Worm (Caenorhabditis elegans) whole organism, L1 larva: ENCODE measurements around the gene M28.9.

Experiments
- C04F5.9 ChIP-seq: sonication (generic microtip); optimal IDR thresholded peaks from 2 replicates; lab custom pipeline; 2016; ENCODE audit warnings: missing genetic modification characterization, missing compliant biosample characterization
- C34B4.2 ChIP-seq: sonication (generic microtip); optimal IDR thresholded peaks from 2 replicates; lab custom pipeline; 2017; ENCODE audit warnings: mild to moderate bottlenecking, missing genetic modification characterization, missing compliant biosample characterization
- alr-1 ChIP-seq: fragments of 200-800 bp; sonication (Bioruptor generic); optimal IDR thresholded peaks from 2 replicates; lab custom pipeline; 2018; ENCODE audit warnings: borderline replicate concordance, mild to moderate bottlenecking, missing genetic modification characterization, missing compliant biosample characterization
- aly-2 ChIP-seq: fragments of 150-350 bp; optimal IDR thresholded peaks from 2 replicates; lab custom pipeline; 2014; ENCODE audit warnings: missing biosample characterization, missing genetic modification characterization
- blmp-1 ChIP-seq: fragments of 150-350 bp; optimal IDR thresholded peaks from 2 replicates; lab custom pipeline; 2014; ENCODE audit warnings: missing biosample characterization, missing genetic modification characterization
- ceh-63 ChIP-seq: fragments of 200-800 bp; sonication (Bioruptor generic); optimal IDR thresholded peaks from 2 replicates; lab custom pipeline; 2018; ENCODE audit warnings: mild to moderate bottlenecking, missing genetic modification characterization, missing compliant biosample characterization
- ceh-82 ChIP-seq, 3 experiments: fragments of 150-350 bp in 1 of 3; sonication (generic microtip) in 2 of 3; optimal IDR thresholded peaks; 2 replicates each; lab custom pipeline; 2014 to 2017; ENCODE audit warnings: missing biosample characterization in 3 of 3, missing genetic modification characterization in 3 of 3
- ceh-90 ChIP-seq: sonication (generic microtip); optimal IDR thresholded peaks from 2 replicates; lab custom pipeline; 2016; ENCODE audit warnings: missing genetic modification characterization, missing compliant biosample characterization
- dsc-1 ChIP-seq: sonication (generic microtip); optimal IDR thresholded peaks from 2 replicates; lab custom pipeline; 2016; ENCODE audit warnings: mild to moderate bottlenecking, missing genetic modification characterization, missing compliant biosample characterization
- efl-1 ChIP-seq, 4 experiments: fragments of 150-350 bp; optimal IDR thresholded peaks in 3 of 4; peaks in 1 of 4; 1 replicate in 1 of 4; 2 replicates in 3 of 4; lab custom pipeline; 2014; ENCODE audit warnings: missing biosample characterization in 2 of 4, missing genetic modification characterization in 2 of 4, missing genetic modification reagents in 2 of 4
- efl-3 ChIP-seq: fragments of 200-800 bp; sonication (Bioruptor generic); optimal IDR thresholded peaks from 2 replicates; lab custom pipeline; 2018; ENCODE audit warnings: mild to moderate bottlenecking, missing genetic modification characterization, missing compliant biosample characterization
- egl-13 ChIP-seq: sonication (generic microtip); optimal IDR thresholded peaks from 2 replicates; lab custom pipeline; 2016; ENCODE audit warnings: missing genotype, missing genetic modification reagents, missing genetic modification characterization, missing compliant biosample characterization
- elt-2 ChIP-seq: sonication (generic microtip); optimal IDR thresholded peaks from 2 replicates; lab custom pipeline; 2016; ENCODE audit warnings: missing genetic modification characterization, mild to moderate bottlenecking, inconsistent platforms, missing compliant biosample characterization, missing genetic modification reagents
- fkh-10 ChIP-seq: sonication (generic microtip); optimal IDR thresholded peaks from 2 replicates; lab custom pipeline; 2017; ENCODE audit warnings: missing biosample characterization, missing genetic modification reagents, missing genetic modification characterization
- fkh-4 ChIP-seq: sonication (generic microtip); optimal IDR thresholded peaks from 2 replicates; lab custom pipeline; 2016; ENCODE audit warnings: missing compliant biosample characterization, missing genetic modification characterization, borderline replicate concordance
- hlh-17 ChIP-seq: fragments of 200-800 bp; sonication (Bioruptor generic); optimal IDR thresholded peaks from 2 replicates; lab custom pipeline; 2018; ENCODE audit warnings: missing genetic modification characterization, mild to moderate bottlenecking, missing compliant biosample characterization, moderate library complexity, borderline replicate concordance
- hpl-2 ChIP-seq: fragments of 150-350 bp; optimal IDR thresholded peaks from 2 replicates; lab custom pipeline; 2014; ENCODE audit warnings: missing biosample characterization, missing genetic modification reagents, missing genetic modification characterization
- irx-1 ChIP-seq: sonication (generic microtip); optimal IDR thresholded peaks from 2 replicates; lab custom pipeline; 2016; ENCODE audit warnings: missing genetic modification characterization, missing compliant biosample characterization
- isw-1 ChIP-seq: fragments of 200-800 bp; sonication (Bioruptor generic); IDR thresholded peaks from 2 replicates; pipeline ENCODE4 v1.3.6; 2022; ENCODE audit warnings: missing genetic modification characterization, missing compliant biosample characterization
- lir-3 ChIP-seq: sonication (generic microtip); optimal IDR thresholded peaks from 2 replicates; lab custom pipeline; 2016; ENCODE audit warnings: mild to moderate bottlenecking, missing genetic modification characterization, moderate library complexity, missing compliant biosample characterization; ENCODE audit not compliant: poor library complexity
- mef-2 ChIP-seq: fragments of 150-350 bp; optimal IDR thresholded peaks from 2 replicates; lab custom pipeline; 2014; ENCODE audit warnings: missing biosample characterization, missing genetic modification characterization
- mep-1 ChIP-seq: fragments of 150-350 bp; optimal IDR thresholded peaks from 2 replicates; lab custom pipeline; 2014; ENCODE audit warnings: missing biosample characterization, missing genetic modification characterization
- nhr-11 ChIP-seq: fragments of 150-350 bp; optimal IDR thresholded peaks from 2 replicates; lab custom pipeline; 2014; ENCODE audit warnings: missing biosample characterization, missing genetic modification characterization
- nhr-12 ChIP-seq: sonication (generic microtip); optimal IDR thresholded peaks from 2 replicates; lab custom pipeline; 2017; ENCODE audit warnings: missing biosample characterization, missing genetic modification characterization
- nhr-19 ChIP-seq: fragments of 200-800 bp; sonication (Bioruptor generic); conservative IDR thresholded peaks from 2 replicates; pipeline ENCODE4 v1.3.6; 2022; ENCODE audit warnings: missing genetic modification characterization, missing compliant biosample characterization
- nhr-20 ChIP-seq: sonication (generic microtip); optimal IDR thresholded peaks from 2 replicates; lab custom pipeline; 2016; ENCODE audit warnings: mild to moderate bottlenecking, missing genetic modification characterization, missing compliant biosample characterization
- nhr-237 ChIP-seq: fragments of 150-350 bp; optimal IDR thresholded peaks from 2 replicates; lab custom pipeline; 2014; ENCODE audit warnings: missing biosample characterization, missing genetic modification characterization
- nhr-47 ChIP-seq: sonication (generic microtip); optimal IDR thresholded peaks from 2 replicates; lab custom pipeline; 2016; ENCODE audit warnings: mild to moderate bottlenecking, missing genetic modification characterization, moderate library complexity, missing compliant biosample characterization
- nhr-76 ChIP-seq: sonication (generic microtip); optimal IDR thresholded peaks from 2 replicates; lab custom pipeline; 2017; ENCODE audit warnings: missing biosample characterization, missing genetic modification characterization
- nhr-85 ChIP-seq: sonication (generic microtip); peaks from one replicate; lab custom pipeline; 2016; ENCODE audit warnings: missing genetic modification characterization, inconsistent platforms, missing compliant biosample characterization
- nhr-90 ChIP-seq: sonication (generic microtip); optimal IDR thresholded peaks from 2 replicates; lab custom pipeline; 2016; ENCODE audit warnings: mild to moderate bottlenecking, missing genetic modification characterization, missing compliant biosample characterization; ENCODE audit not compliant: poor library complexity
- pag-3 ChIP-seq: sonication (generic microtip); optimal IDR thresholded peaks from 2 replicates; lab custom pipeline; 2017; ENCODE audit warnings: missing genetic modification characterization, mild to moderate bottlenecking, missing compliant biosample characterization, antibody characterized with exemption, borderline replicate concordance; ENCODE audit not compliant: insufficient read depth
- pqm-1 ChIP-seq: sonication (generic microtip); optimal IDR thresholded peaks from 3 replicates; lab custom pipeline; 2017; ENCODE audit warnings: missing biosample characterization, missing genetic modification characterization
- rnt-1 ChIP-seq: sonication (generic microtip); optimal IDR thresholded peaks from 2 replicates; lab custom pipeline; 2016; ENCODE audit warnings: mild to moderate bottlenecking, missing genetic modification characterization, moderate library complexity, missing compliant biosample characterization
- skn-1 ChIP-seq: fragments of 150-350 bp; optimal IDR thresholded peaks from 2 replicates; lab custom pipeline; 2014; ENCODE audit warnings: missing biosample characterization, missing genetic modification characterization
- snpc-4 ChIP-seq: fragments of 150-350 bp; optimal IDR thresholded peaks from 2 replicates; lab custom pipeline; 2014; ENCODE audit warnings: missing biosample characterization, missing genetic modification characterization
- snu-23 ChIP-seq: sonication (generic microtip); optimal IDR thresholded peaks from 2 replicates; lab custom pipeline; 2016; ENCODE audit warnings: missing genetic modification characterization, missing compliant biosample characterization
- sox-4 ChIP-seq: sonication (generic microtip); optimal IDR thresholded peaks from 2 replicates; lab custom pipeline; 2016; ENCODE audit warnings: missing genetic modification characterization, missing compliant biosample characterization
- sup-37 ChIP-seq: fragments of 200-800 bp; sonication (Bioruptor generic); optimal IDR thresholded peaks from 2 replicates; lab custom pipeline; 2018; ENCODE audit warnings: mild to moderate bottlenecking, missing genetic modification characterization, missing compliant biosample characterization
- swsn-7 ChIP-seq: sonication (generic microtip); optimal IDR thresholded peaks from 2 replicates; lab custom pipeline; 2016; ENCODE audit warnings: missing genetic modification characterization, missing compliant biosample characterization
- unc-130 ChIP-seq: fragments of 150-350 bp; optimal IDR thresholded peaks from 2 replicates; lab custom pipeline; 2017; ENCODE audit warnings: missing biosample characterization, missing genetic modification characterization, inconsistent platforms
- unc-62 ChIP-seq: fragments of 150-350 bp; optimal IDR thresholded peaks from 2 replicates; lab custom pipeline; 2014; ENCODE audit warnings: missing biosample characterization, missing genetic modification reagents, missing genetic modification characterization
- unc-98 ChIP-seq: fragments of 200-800 bp; sonication (Bioruptor generic); IDR thresholded peaks from 2 replicates; pipeline ENCODE4 v1.3.6; 2022; ENCODE audit warnings: missing genetic modification characterization, missing compliant biosample characterization
- ztf-4 ChIP-seq: fragments of 150-350 bp; optimal IDR thresholded peaks from 2 replicates; lab custom pipeline; 2014; ENCODE audit warnings: missing biosample characterization, missing genetic modification characterization

M28.9 gene

DNA sequence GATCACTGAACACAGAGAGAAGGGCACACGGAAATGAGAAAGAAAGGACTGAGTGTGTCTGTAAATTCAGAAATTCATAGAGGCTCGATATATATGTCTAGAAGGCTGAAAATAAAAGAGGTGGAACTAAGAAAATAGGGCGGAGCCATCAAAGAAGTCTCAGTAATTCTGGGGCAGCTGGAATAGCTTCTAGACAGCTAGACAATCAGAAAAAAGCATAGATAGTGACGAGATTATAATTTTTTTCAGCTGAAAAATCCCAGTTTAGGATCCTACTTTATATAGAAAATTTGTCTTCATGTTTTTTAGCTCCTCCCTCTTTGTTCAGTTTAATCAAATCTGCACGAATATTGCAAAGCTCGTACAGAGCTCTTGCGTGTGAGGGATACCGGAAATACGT lies 25.8 kb downstream of the M28.9 start, which contains the start of gene D2089.3:
Gene D2089.3, minus strand, starts transcription at position 101 of the 400 bp plus-strand sequence.
- no peak for TF ChIP-seq unc-130 (tag; lab: Kevin White, UChicago)
- TF ChIP-seq skn-1 = no peak
- no peak for TF ChIP-seq ztf-4 (tag; lab: Kevin White, UChicago)
- no peak for TF ChIP-seq nhr-11
- no peak for TF ChIP-seq elt-2
- TF ChIP-seq blmp-1 (tag; lab: Kevin White, UChicago) = no peak
- TF ChIP-seq hlh-17 (GFP tag; lab: Kevin White, UChicago) = no peak
- TF ChIP-seq ceh-63 (GFP tag; lab: Kevin White, UChicago) = no peak
- no peak for TF ChIP-seq nhr-19 (GFP tag; lab: Robert Waterston, UW)
- TF ChIP-seq C34B4.2 (tag; lab: Kevin White, UChicago) = no peak
- TF ChIP-seq nhr-20 (tag; lab: Kevin White, UChicago) = no peak
- TF ChIP-seq nhr-12 (tag; lab: Kevin White, UChicago) = no peak
- no peak for TF ChIP-seq nhr-237 (tag; lab: Kevin White, UChicago)
- TF ChIP-seq fkh-10 (GFP tag; lab: Kevin White, UChicago) = no peak
- no peak for TF ChIP-seq mep-1
- TF ChIP-seq efl-1 (optimal IDR thresholded peaks at IDR 0.05; lab: Kevin White, UChicago) = no peak
- TF ChIP-seq efl-1 (GFP tag; optimal IDR thresholded peaks at IDR 0.05 in 1 of 2; lab: Kevin White, UChicago) = no peak

DNA sequence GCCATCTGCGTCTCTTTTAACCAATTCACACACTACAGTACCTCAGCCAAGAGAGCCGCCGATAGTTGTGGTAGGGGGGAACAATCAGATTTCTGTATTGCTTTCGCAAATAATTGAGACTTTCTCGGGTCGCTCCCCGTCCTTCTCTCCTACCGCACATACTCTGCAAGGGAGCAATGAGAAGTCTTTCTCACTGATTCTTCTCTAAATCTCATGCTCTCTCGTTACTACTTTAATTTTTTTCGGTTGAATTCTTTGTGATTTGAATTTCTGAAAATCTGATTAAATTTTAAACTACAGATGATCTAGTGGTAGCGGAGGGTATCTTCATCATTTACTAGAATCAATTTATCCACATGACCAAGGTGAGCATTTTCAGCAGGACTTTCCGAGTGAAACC lies 36.1 kb downstream of the M28.9 start, which contains the start of gene ptb-1:
Gene ptb-1, plus strand, starts transcription at position 301 of the 400 bp plus-strand sequence.
- TF ChIP-seq hpl-2 (GFP tag; lab: Kevin White, UChicago) (no peak), pag-3 (no peak), mef-2 (tag; lab: Kevin White, UChicago) (no peak), nhr-90 (tag; lab: Kevin White, UChicago) (no peak), nhr-76 (no peak), sup-37 (GFP tag; lab: Kevin White, UChicago) (no peak), isw-1 (GFP tag; lab: Robert Waterston, UW) (no peak), dsc-1 (no peak)
- TF ChIP-seq, all 84 proteins: peak for 0

DNA sequence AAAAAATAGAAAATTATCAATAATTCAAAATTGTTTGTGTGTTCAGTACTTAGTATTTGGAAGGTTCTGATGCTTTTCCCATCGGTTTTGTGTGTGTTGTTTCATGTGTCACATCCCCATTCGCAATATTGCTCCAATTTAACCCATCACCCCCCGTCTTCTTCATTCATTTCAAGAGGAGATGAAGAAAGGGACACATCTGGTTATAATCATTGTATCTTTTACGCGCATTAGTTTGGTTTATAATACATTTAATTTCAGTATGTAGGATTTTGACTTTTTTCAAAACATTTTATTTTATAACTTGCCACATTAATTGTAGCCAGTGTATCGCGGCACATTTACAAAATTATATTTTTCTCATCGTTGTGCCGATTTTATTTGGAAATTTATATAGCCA lies 40.9 kb downstream of the M28.9 start:
- TF ChIP-seq alr-1 (tag; lab: Kevin White, UChicago) (no peak), ceh-82 (tag; optimal IDR thresholded peaks at IDR 0.05; lab: Kevin White, UChicago) (no peak), nhr-85 (tag; lab: Kevin White, UChicago) (no peak), snu-23 (GFP tag; lab: Kevin White, UChicago) (no peak), lir-3 (tag; lab: Kevin White, UChicago) (no peak), unc-62 (no peak), snpc-4 (tag; lab: Kevin White, UChicago) (no peak), dsc-1 (peak; percentile 93), fkh-4 (peak; percentile 62), mep-1 (no peak), nhr-90 (tag; lab: Kevin White, UChicago) (no peak), pqm-1 (tag; lab: Kevin White, UChicago) (no peak), sox-4 (no peak), ceh-90 (tag; lab: Kevin White, UChicago) (no peak), nhr-11 (no peak), unc-130 (tag; lab: Kevin White, UChicago) (no peak)

DNA sequence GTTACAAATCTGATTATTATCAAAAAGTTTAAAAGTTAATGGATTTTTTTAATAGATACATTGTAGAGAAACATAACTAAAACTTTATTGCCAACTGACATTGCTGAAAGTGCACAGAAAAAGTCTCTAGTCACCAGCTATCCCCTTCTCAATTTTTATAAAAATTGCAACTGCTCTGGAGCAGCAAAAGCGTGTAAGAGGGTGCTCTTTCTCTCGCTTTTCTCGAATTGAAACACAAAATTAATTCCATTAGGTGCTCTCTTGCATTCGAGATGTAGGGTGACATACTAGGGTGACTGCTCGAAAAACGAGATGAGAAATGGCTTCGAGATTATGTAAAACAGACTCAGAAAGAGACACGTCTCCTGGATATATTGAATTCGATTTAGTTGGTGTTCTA lies 41.4 kb downstream of the M28.9 start:
- TF ChIP-seq aly-2 (tag; lab: Kevin White, UChicago) (no peak), C04F5.9 (tag; lab: Kevin White, UChicago) (no peak), efl-1 (optimal IDR thresholded peaks at IDR 0.05; lab: Kevin White, UChicago) (no peak), efl-1 (GFP tag; optimal IDR thresholded peaks at IDR 0.05 in 1 of 2; lab: Kevin White, UChicago) (no peak), egl-13 (no peak), unc-98 (GFP tag; lab: Robert Waterston, UW) (no peak), nhr-11 (no peak), irx-1 (tag; lab: Kevin White, UChicago) (no peak), efl-3 (GFP tag; lab: Kevin White, UChicago) (no peak), nhr-47 (tag; lab: Kevin White, UChicago) (no peak), snpc-4 (tag; lab: Kevin White, UChicago) (no peak), rnt-1 (tag; lab: Kevin White, UChicago) (no peak), swsn-7 (tag; lab: Kevin White, UChicago) (no peak)
